Worm (Caenorhabditis elegans): ENCODE measurements around the gene daf-15.

daf-15 gene

DNA sequence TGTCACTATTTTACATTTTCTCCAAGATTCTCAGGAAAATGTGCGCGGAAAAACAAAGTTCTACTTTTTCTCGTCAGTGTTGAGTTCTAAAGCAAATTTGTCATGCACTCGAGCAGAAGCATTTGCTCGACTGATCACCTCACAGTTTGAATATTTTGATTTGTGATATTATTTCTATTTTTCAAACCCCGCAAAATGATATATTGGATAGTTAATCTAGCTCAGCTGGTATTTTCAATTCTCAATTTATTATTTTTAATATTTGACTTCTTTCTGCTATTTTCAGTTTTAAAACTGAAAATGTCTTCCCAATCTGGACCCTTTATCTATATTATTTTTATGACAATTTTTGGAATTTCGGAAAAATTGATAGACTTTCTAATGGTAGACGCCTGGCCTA lies 37.1 kb downstream of the daf-15 start, which contains the start of gene srxa-2:
TSS of gene srxa-2 (plus strand) at position 301 of the 400 bp plus-strand sequence.
- TF ChIP-seq F55B11.4 (tag; optimal IDR thresholded peaks at IDR 0.05; ENCODE audit: borderline replicate concordance, insufficient read depth) = no peak
- no peak for TF ChIP-seq xnd-1 (tag; optimal IDR thresholded peaks at IDR 0.05)
- TF ChIP-seq snpc-1.1 (tag; optimal IDR thresholded peaks at IDR 0.05; ENCODE audit: insufficient read depth) = no peak
- TF ChIP-seq lin-26 (GFP tag; IDR thresholded peaks at IDR 0.05) = no peak
- no peak for TF ChIP-seq mxl-1 (tag; optimal IDR thresholded peaks at IDR 0.05)
- TF ChIP-seq hmg-1.2 (GFP tag; IDR thresholded peaks at IDR 0.05) = no peak
- no peak for TF ChIP-seq F39B2.1 (GFP tag; IDR thresholded peaks at IDR 0.05)
- TF ChIP-seq ztf-6 (GFP tag; IDR thresholded peaks at IDR 0.05) = no peak
- no peak for TF ChIP-seq hsf-1 (GFP tag; IDR thresholded peaks at IDR 0.05)

DNA sequence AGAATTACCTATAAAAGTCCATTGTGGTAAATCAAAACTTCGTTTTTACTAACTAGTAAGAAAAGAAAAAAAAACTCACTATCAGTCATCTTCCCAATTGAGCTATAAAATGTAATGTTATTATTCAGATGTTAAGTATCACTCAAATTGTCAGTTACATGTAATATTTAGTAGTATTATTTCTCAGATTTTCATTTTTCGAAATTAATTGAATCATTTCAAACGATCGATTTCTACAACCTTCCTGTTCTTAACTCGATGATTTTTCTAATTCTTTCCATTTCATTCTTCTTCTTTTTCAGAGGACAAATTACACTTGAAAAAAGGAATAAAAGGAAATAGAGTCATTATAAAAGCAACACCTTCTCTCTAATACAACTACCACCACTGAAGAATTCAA lies 42.0 kb downstream of the daf-15 start, which contains the start of gene F59B8.1:
TSS of gene F59B8.1 (plus strand) at position 301 of the 400 bp plus-strand sequence.
- TF ChIP-seq lsy-27 (tag; optimal IDR thresholded peaks at IDR 0.05; ENCODE audit: borderline replicate concordance, insufficient read depth) = no peak
- no peak for TF ChIP-seq tlf-1 (GFP tag; optimal IDR thresholded peaks at IDR 0.05)
- no peak for TF ChIP-seq lsl-1 (GFP tag; optimal IDR thresholded peaks at IDR 0.05)
- no peak for TF ChIP-seq ceh-27 (GFP tag; optimal IDR thresholded peaks at IDR 0.05)
- TF ChIP-seq ccch-3 (GFP tag; optimal IDR thresholded peaks at IDR 0.05) = no peak
- TF ChIP-seq tbp1 (GFP tag; optimal IDR thresholded peaks at IDR 0.05) = no peak
- TF ChIP-seq Y67H2A.10 (GFP tag; conservative IDR thresholded peaks at IDR 0.05) = no peak
- no peak for TF ChIP-seq madf-8 (GFP tag; conservative IDR thresholded peaks at IDR 0.05)
- no peak for TF ChIP-seq ztf-25 (GFP tag; IDR thresholded peaks at IDR 0.05)
- TF ChIP-seq F33H1.4 (GFP tag; IDR thresholded peaks at IDR 0.05) = no peak
- TF ChIP-seq attf-6 (GFP tag; IDR thresholded peaks at IDR 0.05) = no peak
- TF ChIP-seq ekl-4 (GFP tag; IDR thresholded peaks at IDR 0.05) = no peak
- TF ChIP-seq xnd-1 (tag; optimal IDR thresholded peaks at IDR 0.05) = no peak
- no peak for TF ChIP-seq nfya-1 (tag; optimal IDR thresholded peaks at IDR 0.05; ENCODE audit: borderline replicate concordance, insufficient read depth)

DNA sequence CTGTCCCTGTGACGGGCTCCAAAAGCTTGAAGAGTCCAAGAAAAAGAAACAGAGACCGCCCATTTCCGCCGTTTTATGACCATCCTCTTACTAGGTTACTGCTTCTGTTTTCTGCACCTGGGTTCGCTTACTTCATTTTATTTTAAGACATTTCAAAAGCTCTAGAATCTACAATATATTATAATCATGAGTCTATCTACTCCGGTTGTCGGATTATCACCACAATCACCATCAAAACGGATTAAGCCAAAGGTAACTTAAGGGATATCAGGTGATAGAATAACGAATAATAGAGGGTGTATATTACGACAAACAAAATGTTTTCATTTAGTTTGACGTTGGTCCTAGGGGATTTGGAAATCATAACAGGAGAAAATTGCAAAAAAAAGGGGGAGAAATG lies 46.3 kb downstream of the daf-15 start:
- no peak for TF ChIP-seq hsf-1 (GFP tag; IDR thresholded peaks at IDR 0.05)
- no peak for TF ChIP-seq madf-10 (tag; optimal IDR thresholded peaks at IDR 0.05)
- no peak for TF ChIP-seq die-1 (tag; optimal IDR thresholded peaks at IDR 0.05)
- TF ChIP-seq pha-4 (tag; optimal IDR thresholded peaks at IDR 0.05) = no peak
- no peak for TF ChIP-seq let-526 (GFP tag; IDR thresholded peaks at IDR 0.05)
- no peak for TF ChIP-seq lag-1 (GFP tag; IDR thresholded peaks at IDR 0.05)
- TF ChIP-seq tbx-9 (tag; optimal IDR thresholded peaks at IDR 0.05; ENCODE audit: borderline replicate concordance) = no peak
- TF ChIP-seq ceh-100 (GFP tag; IDR thresholded peaks at IDR 0.05) = no peak
- no peak for TF ChIP-seq dox-1 (GFP tag; IDR thresholded peaks at IDR 0.05)
- no peak for TF ChIP-seq fkh-3 (tag; optimal IDR thresholded peaks at IDR 0.05)
- TF ChIP-seq somi-1 (GFP tag; optimal IDR thresholded peaks at IDR 0.05) = no peak
- TF ChIP-seq unc-62 (GFP tag; optimal IDR thresholded peaks at IDR 0.05) = no peak
- TF ChIP-seq ekl-4 (GFP tag; IDR thresholded peaks at IDR 0.05) = no peak
- no peak for TF ChIP-seq B0035.1 (tag; optimal IDR thresholded peaks at IDR 0.05)
- TF ChIP-seq F10E7.11 (tag; optimal IDR thresholded peaks at IDR 0.05) = no peak

DNA sequence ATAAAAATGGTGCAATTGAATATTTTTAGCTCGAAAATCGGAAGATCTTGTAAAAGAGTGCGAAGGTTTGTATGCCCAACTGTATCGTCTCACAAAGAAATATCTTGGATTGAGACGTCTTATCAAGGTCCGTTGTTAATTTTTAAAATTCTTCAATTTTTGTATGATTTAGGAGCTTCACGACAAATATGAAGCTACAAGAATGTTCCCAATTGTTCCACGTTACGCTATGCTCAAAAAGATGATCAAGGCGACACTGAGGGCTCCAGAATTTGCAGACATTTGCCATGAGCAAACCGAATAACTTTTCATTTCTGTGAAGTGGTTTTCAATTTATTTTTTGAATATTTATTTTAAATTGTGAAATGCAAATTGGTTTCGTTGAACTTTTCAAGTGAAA lies 52.7 kb downstream of the daf-15 start:
- no peak for TF ChIP-seq D2030.7 (GFP tag; IDR thresholded peaks at IDR 0.05)
- TF ChIP-seq egrh-3 (GFP tag; IDR thresholded peaks at IDR 0.05) = no peak
- no peak for TF ChIP-seq let-607 (tag; optimal IDR thresholded peaks at IDR 0.05)
- no peak for TF ChIP-seq aptf-2 (GFP tag; conservative IDR thresholded peaks at IDR 0.05)
- no peak for TF ChIP-seq ccch-3 (GFP tag; optimal IDR thresholded peaks at IDR 0.05)
- peak; percentile 32 for TF ChIP-seq die-1 (tag; optimal IDR thresholded peaks at IDR 0.05)
- peak; percentile 27 for TF ChIP-seq lin-54 (GFP tag; optimal IDR thresholded peaks at IDR 0.05)
- peak; percentile 53; the same call in 1 of the 2 replicates for TF ChIP-seq hmg-20 (GFP tag; IDR thresholded peaks at IDR 0.05)
- no peak for TF ChIP-seq lin-35 (GFP tag; optimal IDR thresholded peaks at IDR 0.05)
- TF ChIP-seq dox-1 (GFP tag; IDR thresholded peaks at IDR 0.05) = no peak
- no peak for TF ChIP-seq mxl-1 (tag; optimal IDR thresholded peaks at IDR 0.05)
- TF ChIP-seq nhr-80 (tag; optimal IDR thresholded peaks at IDR 0.05) = peak; percentile 22
- no peak for TF ChIP-seq T26A5.8 (tag; optimal IDR thresholded peaks at IDR 0.05)
- no peak for TF ChIP-seq nhr-90 (tag; optimal IDR thresholded peaks at IDR 0.05)
